Fruit fly (Drosophila melanogaster) Kc167 (cell line): ENCODE measurements around the gene CG10560.

Experiments
- Myc ChIP-seq: fragments of >200 bp; optimal IDR thresholded peaks from 2 replicates; lab custom pipeline; 2017; ENCODE audit warnings: missing external identifiers
- Sin3A ChIP-seq: fragments of >200 bp; optimal IDR thresholded peaks from 2 replicates; lab custom pipeline; 2018; ENCODE audit warnings: missing external identifiers
- h ChIP-seq: fragments of >200 bp; optimal IDR thresholded peaks from 3 replicates; lab custom pipeline; 2018; ENCODE audit warnings: missing external identifiers
- insv ChIP-seq: fragments of >200 bp; optimal IDR thresholded peaks from 3 replicates; lab custom pipeline; 2018; ENCODE audit warnings: missing external identifiers
- psq ChIP-seq: fragments of >200 bp; optimal IDR thresholded peaks from 2 replicates; lab custom pipeline; 2017; ENCODE audit warnings: missing external identifiers

DNA sequence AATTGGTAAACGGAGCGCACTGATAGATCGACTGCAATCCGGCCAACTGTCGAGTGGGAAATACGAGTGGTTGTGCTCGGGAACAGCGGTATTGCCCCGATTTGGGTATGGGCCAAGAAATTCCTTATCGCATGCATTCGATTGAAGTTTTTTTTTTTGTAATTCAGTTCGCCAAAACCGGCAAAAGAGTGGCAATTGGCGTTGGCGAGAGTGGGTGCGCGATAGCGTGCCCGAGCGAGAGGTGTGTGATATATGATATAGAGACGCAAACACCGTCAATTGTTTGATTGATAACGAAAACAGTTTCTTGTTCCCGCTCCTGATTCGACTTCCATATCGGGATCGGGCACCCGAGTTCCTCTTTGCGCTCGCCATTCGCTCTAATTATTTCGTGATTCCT is 6.1 kb downstream of the CG10560 start, which contains the start of gene CG31087:
- TF ChIP-seq Sin3A, result no peak
- TF ChIP-seq psq (lab: Kevin White, UChicago), result no peak
- no peak for TF ChIP-seq insv
- no peak for TF ChIP-seq h (lab: Kevin White, UChicago)
- no peak for TF ChIP-seq Myc (lab: Kevin White, UChicago)
